Worm (Caenorhabditis elegans): Measurements from ENCODE around the gene Y82E9BL.5.
"Not testable (repeated sequence)": the region's sequence is repeated elsewhere in the genome, so short reads cannot be mapped to it uniquely, and the experiment has no call there.

Gene Y82E9BL.5

DNA sequence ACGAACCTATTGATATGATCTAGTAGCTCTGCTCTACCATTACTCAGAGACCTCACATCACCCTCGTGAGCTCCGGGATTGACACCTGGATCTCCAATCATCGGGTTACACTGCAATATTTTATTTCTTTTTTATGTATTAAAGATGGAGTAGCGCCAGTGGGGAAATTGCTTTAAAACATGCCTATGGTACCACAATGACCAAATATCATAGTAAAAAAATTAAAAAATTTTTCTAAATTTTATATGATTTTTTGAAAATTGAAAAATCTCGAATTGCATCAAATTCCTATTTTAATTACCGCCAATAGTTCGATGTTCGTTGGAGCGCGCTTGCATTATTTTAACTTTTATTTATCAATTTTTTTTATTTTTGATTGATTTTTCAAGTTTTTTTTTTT is 30.5 kb upstream of the Y82E9BL.5 start, which contains the start of gene pals-40:
Gene pals-40, minus strand, starts transcription at position 101 of the 400 bp plus-strand sequence.
- TF ChIP-seq mdl-1, snpc-4, C34F6.9 (tag; optimal IDR thresholded peaks at IDR 0.05): not testable (repeated sequence)

DNA sequence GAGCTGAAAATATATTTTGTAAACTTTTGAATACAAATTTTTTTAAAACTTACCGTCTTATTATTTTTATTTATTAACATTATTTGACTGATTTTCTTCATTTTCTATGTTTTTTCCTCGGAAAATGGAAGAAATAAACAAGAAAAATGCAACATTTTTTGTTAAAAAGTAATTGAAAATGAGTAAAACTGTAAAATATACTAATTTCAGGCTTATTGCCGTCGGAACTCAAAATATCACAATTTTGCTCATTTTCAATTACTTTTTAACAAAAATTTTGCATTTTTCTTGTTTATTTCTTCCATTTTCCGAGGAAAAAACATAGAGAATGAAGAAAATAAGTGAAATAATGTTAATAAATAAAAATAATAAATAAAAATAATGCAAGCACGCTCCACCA is 28.1 kb upstream of the Y82E9BL.5 start, which contains the start of gene Y82E9BR.10:
Gene Y82E9BR.10, minus strand, starts transcription at position 101 of the 400 bp plus-strand sequence.
- TF ChIP-seq ztf-1 (GFP tag; conservative IDR thresholded peaks at IDR 0.05); nhr-23 (tag; optimal IDR thresholded peaks at IDR 0.05); sem-4 (tag; optimal IDR thresholded peaks at IDR 0.05): not testable (repeated sequence)

DNA sequence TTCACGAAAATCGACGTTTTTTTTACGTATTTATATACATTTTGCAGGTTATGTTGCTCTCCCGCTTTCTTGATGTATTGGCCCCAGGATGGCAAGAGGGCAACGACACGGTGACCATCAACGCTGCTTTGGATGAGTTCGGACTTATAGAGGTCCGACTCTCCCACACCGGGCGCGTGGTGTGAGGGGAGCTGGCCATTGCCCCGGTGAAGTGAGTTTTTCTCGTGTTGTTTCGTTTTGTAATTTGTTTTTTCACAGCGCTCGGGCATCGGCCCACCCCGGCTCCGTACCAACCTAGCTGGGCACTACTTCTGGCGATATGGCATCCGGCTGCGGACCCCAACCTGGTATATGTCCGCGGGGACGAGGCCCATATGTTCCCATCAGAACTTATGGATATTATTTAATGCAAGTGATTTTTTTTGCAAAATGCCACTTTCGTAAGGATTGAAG is 26.9 kb upstream of the Y82E9BL.5 start, which contains the start of gene Y82E9BR.20:
Gene Y82E9BR.20, plus strand, starts transcription at position 51 of the 453 bp plus-strand sequence.
- TF ChIP-seq fos-1 (tag; optimal IDR thresholded peaks at IDR 0.05), result no peak
- TF ChIP-seq zag-1 (tag; optimal IDR thresholded peaks at IDR 0.05), result no peak
- TF ChIP-seq snpc-4 (tag; optimal IDR thresholded peaks at IDR 0.05), result no peak
- no peak for TF ChIP-seq sem-4 (tag; optimal IDR thresholded peaks at IDR 0.05)
- no peak for TF ChIP-seq unc-62 (GFP tag; optimal IDR thresholded peaks at IDR 0.05)
- no peak for TF ChIP-seq skn-1 (tag; optimal IDR thresholded peaks at IDR 0.05)
- no peak for TF ChIP-seq nhr-12 (tag; optimal IDR thresholded peaks at IDR 0.05)
- TF ChIP-seq alr-1 (tag; optimal IDR thresholded peaks at IDR 0.05), result no peak
- TF ChIP-seq mab-5 (tag; optimal IDR thresholded peaks at IDR 0.05), result no peak
- TF ChIP-seq nhr-6 (tag; optimal IDR thresholded peaks at IDR 0.05), result no peak

DNA sequence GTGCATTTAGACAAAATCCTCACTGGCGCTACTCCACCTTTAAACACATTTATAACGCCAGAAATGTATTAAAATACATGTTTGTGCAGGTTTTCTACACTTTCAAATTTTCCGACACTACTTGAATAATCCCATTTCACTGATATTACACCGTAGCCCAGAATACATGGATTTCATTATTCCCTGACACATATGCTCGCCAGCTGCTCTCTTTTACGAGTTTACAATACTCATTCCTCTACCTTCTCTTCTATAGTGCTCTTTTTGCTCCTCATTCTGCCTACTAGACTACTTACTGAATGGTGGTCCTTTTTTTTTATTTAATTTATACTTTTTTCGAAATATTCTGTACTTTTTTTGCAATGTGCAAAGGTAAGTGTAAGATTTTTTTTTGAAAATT is 25.1 kb upstream of the Y82E9BL.5 start:
- TF ChIP-seq nhr-11 (tag; optimal IDR thresholded peaks at IDR 0.05), result no peak
- no peak for TF ChIP-seq ztf-4 (tag; optimal IDR thresholded peaks at IDR 0.05)
- TF ChIP-seq ztf-11 (tag; optimal IDR thresholded peaks at IDR 0.05), result no peak
- no peak for TF ChIP-seq ZK546.5 (tag; optimal IDR thresholded peaks at IDR 0.05)
- TF ChIP-seq egl-27 (tag; optimal IDR thresholded peaks at IDR 0.05), result no peak
- no peak for TF ChIP-seq R02D3.7 (tag; optimal IDR thresholded peaks at IDR 0.05)
- no peak for TF ChIP-seq nhr-129 (tag; optimal IDR thresholded peaks at IDR 0.05)
- no peak for TF ChIP-seq unc-62 (GFP tag; optimal IDR thresholded peaks at IDR 0.05)

DNA sequence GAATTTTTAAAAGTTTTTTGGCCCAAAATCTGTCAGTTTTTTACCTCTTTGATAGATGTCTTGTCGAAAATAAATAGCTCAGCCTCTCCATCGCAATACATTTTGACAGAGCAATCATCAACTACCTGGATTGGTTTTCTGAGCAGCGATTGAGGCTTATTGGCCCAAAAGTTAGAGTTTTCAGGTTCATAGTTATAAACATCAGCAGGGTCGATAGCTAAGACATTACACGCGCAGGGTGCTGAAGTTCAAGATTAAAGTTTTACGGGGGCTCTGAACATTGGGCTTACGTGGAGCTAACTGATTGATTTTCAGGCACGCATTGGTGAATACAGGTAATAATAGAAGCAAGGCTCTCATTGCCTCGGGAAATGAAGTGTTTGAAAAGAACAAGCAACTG is 12.2 kb upstream of the Y82E9BL.5 start, which contains the start of gene Y82E9BR.9:
Gene Y82E9BR.9, minus strand, starts transcription at position 101 of the 400 bp plus-strand sequence.
- TF ChIP-seq ZK546.5 (tag; optimal IDR thresholded peaks at IDR 0.05) (no peak), nhr-12 (tag; optimal IDR thresholded peaks at IDR 0.05) (no peak), lsy-2 (tag; optimal IDR thresholded peaks at IDR 0.05) (no peak)

DNA sequence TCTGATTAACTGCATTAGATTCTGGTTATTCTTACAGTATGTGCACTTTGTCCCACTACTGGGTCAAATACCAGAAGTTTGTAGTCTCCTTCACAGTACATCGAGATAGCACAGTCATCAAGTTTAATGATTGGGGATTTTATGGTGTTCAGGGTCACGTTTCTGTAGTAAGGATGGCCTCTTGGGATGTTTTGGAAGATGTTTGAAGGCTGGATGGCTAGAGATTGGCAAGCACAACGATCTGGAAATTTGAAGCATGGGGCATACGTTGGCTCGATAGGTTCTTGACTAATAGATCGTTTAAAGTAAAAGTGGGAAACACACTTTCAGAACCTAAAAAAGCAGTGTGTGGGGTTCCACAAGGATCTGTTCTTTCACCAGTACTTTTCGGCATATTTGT is 10.5 kb upstream of the Y82E9BL.5 start, which contains the start of gene Y82E9BR.8:
Gene Y82E9BR.8, minus strand, starts transcription at position 101 of the 400 bp plus-strand sequence.
- not testable (repeated sequence) for TF ChIP-seq ztf-11, peb-1, gmeb-1 (tag; optimal IDR thresholded peaks at IDR 0.05)

DNA sequence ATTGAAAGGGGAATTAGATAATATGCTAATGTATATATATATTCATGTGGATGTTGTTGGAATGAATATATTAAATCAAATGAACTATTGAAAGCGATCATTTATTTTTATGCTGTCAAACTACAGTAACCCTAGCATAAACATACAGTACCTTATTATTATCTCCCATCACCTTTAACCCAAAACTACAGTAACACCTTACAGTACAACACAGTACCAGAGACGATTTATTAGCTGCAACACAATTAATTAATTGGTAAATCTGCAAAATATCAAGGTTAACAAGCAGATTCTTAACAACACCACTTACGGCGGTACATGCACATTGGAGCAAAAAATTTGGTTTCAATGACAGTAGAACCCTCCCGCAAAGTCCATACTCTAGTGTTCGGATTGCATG is 7.9 kb upstream of the Y82E9BL.5 start, which contains the start of gene Y82E9BL.1:
Gene Y82E9BL.1, minus strand, starts transcription at position 101 of the 400 bp plus-strand sequence.
- TF ChIP-seq ztf-1 (GFP tag; conservative IDR thresholded peaks at IDR 0.05), result no peak
- TF ChIP-seq nhr-77 (tag; optimal IDR thresholded peaks at IDR 0.05), result no peak
- TF ChIP-seq sma-9 (GFP tag; optimal IDR thresholded peaks at IDR 0.05), result no peak
- TF ChIP-seq sma-9 (tag; optimal IDR thresholded peaks at IDR 0.05), result no peak

DNA sequence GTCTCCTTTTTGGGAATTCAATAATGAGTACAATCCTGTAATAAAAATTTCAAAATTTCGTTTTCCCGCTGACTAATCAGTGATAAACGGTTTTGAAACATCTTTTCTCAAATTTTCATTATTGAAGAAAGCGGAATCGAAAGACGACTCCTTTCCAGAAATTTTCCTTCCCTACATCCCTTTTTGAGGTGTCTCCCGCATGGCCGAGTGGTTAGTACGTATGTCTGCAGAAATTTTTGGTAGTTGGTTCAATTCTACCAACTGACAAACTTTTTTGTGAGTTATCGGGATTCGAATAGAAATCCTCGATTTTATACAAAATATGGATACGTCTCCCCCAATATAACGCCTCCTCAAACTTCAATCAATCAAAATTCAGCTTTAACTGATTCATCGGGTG is 7.1 kb upstream of the Y82E9BL.5 start:
- no peak for TF ChIP-seq unc-62 (GFP tag; optimal IDR thresholded peaks at IDR 0.05)
- TF ChIP-seq Y55F3AM.14 (GFP tag; optimal IDR thresholded peaks at IDR 0.05), result no peak
- TF ChIP-seq gmeb-1 (tag; optimal IDR thresholded peaks at IDR 0.05), result no peak
- TF ChIP-seq nhr-10 (tag; optimal IDR thresholded peaks at IDR 0.05), result no peak
- no peak for TF ChIP-seq peb-1 (tag; optimal IDR thresholded peaks at IDR 0.05)
